Worm (Caenorhabditis elegans) whole organism, L4 larva: ENCODE data around the gene F47G3.4.

ENCODE experiments used
- D1046.2 ChIP-seq: fragments of 200-800 bp; sonication (Bioruptor generic); IDR thresholded peaks from 2 replicates; pipeline ENCODE4 v1.3.6; 2022; ENCODE audit warnings: missing genetic modification characterization, missing compliant biosample characterization
- F49E8.2 ChIP-seq: sonication (generic microtip); optimal IDR thresholded peaks from 2 replicates; lab custom pipeline; 2016; ENCODE audit warnings: missing compliant biosample characterization, mild to moderate bottlenecking, missing genetic modification characterization, borderline replicate concordance
- T20F7.1 ChIP-seq: fragments of 200-800 bp; sonication (Bioruptor generic); optimal IDR thresholded peaks from 2 replicates; lab custom pipeline; 2018; ENCODE audit warnings: mild to moderate bottlenecking, missing genetic modification characterization, missing compliant biosample characterization
- Y75B8A.6 ChIP-seq: fragments of 200-800 bp; sonication (Bioruptor generic); IDR thresholded peaks from 2 replicates; pipeline ENCODE4 v1.3.6; 2022; ENCODE audit warnings: missing genetic modification reagents, missing genetic modification characterization, missing compliant biosample characterization
- ZK337.2 ChIP-seq: fragments of 200-800 bp; sonication (Bioruptor generic); IDR thresholded peaks from 2 replicates; pipeline ENCODE4 v1.3.6; 2022; ENCODE audit warnings: missing genetic modification reagents, missing genetic modification characterization, missing compliant biosample characterization
- ZK546.5 ChIP-seq, 2 experiments: sonication (generic microtip); optimal IDR thresholded peaks; 2 replicates each; lab custom pipeline; 2017; ENCODE audit warnings: missing biosample characterization in 2 of 2, missing genetic modification characterization in 2 of 2
- aha-1 ChIP-seq: fragments of 150-350 bp; peaks from one replicate; lab custom pipeline; 2014; ENCODE audit warnings: missing biosample characterization, missing genetic modification characterization
- arid-1 ChIP-seq: fragments of 200-800 bp; sonication (Bioruptor generic); conservative IDR thresholded peaks from 2 replicates; pipeline ENCODE4 v1.3.6; 2022; ENCODE audit warnings: missing genetic modification reagents, missing genetic modification characterization, missing compliant biosample characterization
- ceh-20 ChIP-seq: fragments of 200-800 bp; sonication (Bioruptor generic); IDR thresholded peaks from 2 replicates; pipeline ENCODE4 v1.3.6; 2022; ENCODE audit warnings: missing genetic modification reagents, missing genetic modification characterization, missing compliant biosample characterization
- ceh-28 ChIP-seq: fragments of 150-350 bp; optimal IDR thresholded peaks from 2 replicates; lab custom pipeline; 2014; ENCODE audit warnings: missing biosample characterization, missing genetic modification reagents, missing genetic modification characterization
- ceh-32 ChIP-seq: sonication (generic microtip); optimal IDR thresholded peaks from 2 replicates; lab custom pipeline; 2016; ENCODE audit warnings: mild to moderate bottlenecking, missing genetic modification characterization, missing compliant biosample characterization; ENCODE audit not compliant: poor library complexity
- ceh-62 ChIP-seq: sonication (generic microtip); optimal IDR thresholded peaks from 2 replicates; lab custom pipeline; 2017; ENCODE audit warnings: missing biosample characterization, missing genetic modification characterization
- ceh-82 ChIP-seq: sonication (generic microtip); optimal IDR thresholded peaks from 2 replicates; lab custom pipeline; 2017; ENCODE audit warnings: missing biosample characterization, missing genetic modification characterization
- ces-1 ChIP-seq: fragments of 150-350 bp; sonication (generic microtip); optimal IDR thresholded peaks from 4 replicates; lab custom pipeline; 2014; ENCODE audit warnings: missing biosample characterization, missing genetic modification reagents, missing genetic modification characterization
- cey-2 ChIP-seq: sonication (generic microtip); optimal IDR thresholded peaks from 3 replicates; lab custom pipeline; 2017; ENCODE audit warnings: missing genetic modification characterization, mild to moderate bottlenecking, missing compliant biosample characterization, antibody characterized with exemption, borderline replicate concordance; ENCODE audit not compliant: insufficient read depth
- ctbp-1 ChIP-seq: fragments of 200-800 bp; sonication (Bioruptor generic); IDR thresholded peaks from 2 replicates; pipeline ENCODE4 v1.3.6; 2022; ENCODE audit warnings: missing genetic modification reagents, missing genetic modification characterization, missing compliant biosample characterization
- daf-16 ChIP-seq, 3 experiments: sonication (generic microtip); optimal IDR thresholded peaks; 2 replicates each; lab custom pipeline; 2016 to 2017; ENCODE audit warnings: missing genetic modification characterization in 3 of 3, missing genetic modification reagents in 3 of 3, mild to moderate bottlenecking in 2 of 3, missing compliant biosample characterization in 2 of 3, missing biosample characterization in 1 of 3, moderate library complexity in 1 of 3
- dmd-6 ChIP-seq: fragments of 200-800 bp; sonication (Bioruptor generic); IDR thresholded peaks from 2 replicates; pipeline ENCODE4 v1.3.6; 2022; ENCODE audit warnings: missing genetic modification reagents, missing genetic modification characterization, missing compliant biosample characterization
- dpl-1 ChIP-seq: fragments of 150-350 bp; optimal IDR thresholded peaks from 2 replicates; lab custom pipeline; 2014; ENCODE audit warnings: missing biosample characterization, missing genetic modification reagents, missing genetic modification characterization
- dve-1 ChIP-seq: sonication (generic microtip); optimal IDR thresholded peaks from 2 replicates; lab custom pipeline; 2017; ENCODE audit warnings: antibody characterized with exemption, mild to moderate bottlenecking, missing genetic modification characterization, missing compliant biosample characterization; ENCODE audit not compliant: insufficient read depth
- egl-27 ChIP-seq: sonication (generic microtip); optimal IDR thresholded peaks from 3 replicates; lab custom pipeline; 2017; ENCODE audit warnings: missing biosample characterization, missing genetic modification reagents, missing genetic modification characterization
- fkh-10 ChIP-seq: fragments of 150-350 bp; optimal IDR thresholded peaks from 2 replicates; lab custom pipeline; 2014; ENCODE audit warnings: missing biosample characterization, missing genetic modification reagents, missing genetic modification characterization
- hlh-11 ChIP-seq: fragments of 200-800 bp; sonication (Bioruptor generic); optimal IDR thresholded peaks from 2 replicates; lab custom pipeline; 2018; ENCODE audit warnings: mild to moderate bottlenecking, missing genetic modification characterization, missing compliant biosample characterization
- hlh-30 ChIP-seq: sonication (generic microtip); optimal IDR thresholded peaks from 2 replicates; lab custom pipeline; 2017; ENCODE audit warnings: antibody characterized with exemption, mild to moderate bottlenecking, missing genetic modification characterization, missing compliant biosample characterization; ENCODE audit not compliant: insufficient read depth
- jun-1 ChIP-seq: fragments of 150-350 bp; optimal IDR thresholded peaks from 2 replicates; lab custom pipeline; 2014; ENCODE audit warnings: missing biosample characterization, missing genetic modification reagents, missing genetic modification characterization
- lin-1 ChIP-seq: fragments of 200-800 bp; sonication (Bioruptor generic); IDR thresholded peaks from 2 replicates; pipeline ENCODE4 v1.3.6; 2022; ENCODE audit warnings: missing genetic modification reagents, missing genetic modification characterization, missing compliant biosample characterization
- lin-13 ChIP-seq: fragments of 150-350 bp; optimal IDR thresholded peaks from 2 replicates; lab custom pipeline; 2014; ENCODE audit warnings: missing biosample characterization, missing genetic modification reagents, missing genetic modification characterization
- lin-15B ChIP-seq: fragments of 150-350 bp; sonication (generic microtip); optimal IDR thresholded peaks from 3 replicates; lab custom pipeline; 2014; ENCODE audit warnings: missing biosample characterization, missing genetic modification characterization
- lin-38 ChIP-seq: fragments of 200-800 bp; sonication (Bioruptor generic); IDR thresholded peaks from 2 replicates; pipeline ENCODE4 v1.3.6; 2022; ENCODE audit warnings: missing genetic modification reagents, missing genetic modification characterization, missing compliant biosample characterization
- mdl-1 ChIP-seq, 2 experiments: fragments of 150-350 bp in 1 of 2; sonication (generic microtip) in 1 of 2; optimal IDR thresholded peaks; 2 replicates each; lab custom pipeline; 2014 to 2017; ENCODE audit warnings: missing biosample characterization in 2 of 2, missing genetic modification characterization in 2 of 2
- mdt-29 ChIP-seq: fragments of 200-800 bp; sonication (Bioruptor generic); IDR thresholded peaks from 2 replicates; pipeline ENCODE4 v1.3.6; 2022; ENCODE audit warnings: missing genetic modification reagents, missing genetic modification characterization, missing compliant biosample characterization
- mep-1 ChIP-seq: fragments of 150-350 bp; sonication (generic microtip); optimal IDR thresholded peaks from 3 replicates; lab custom pipeline; 2014; ENCODE audit warnings: missing biosample characterization, missing genetic modification characterization
- mes-2 ChIP-seq: sonication (generic microtip); optimal IDR thresholded peaks from 2 replicates; lab custom pipeline; 2016; ENCODE audit warnings: missing genotype, mild to moderate bottlenecking, missing genetic modification characterization, missing compliant biosample characterization; ENCODE audit not compliant: poor library complexity, severe bottlenecking
- mxl-2 ChIP-seq: fragments of 200-800 bp; sonication (Bioruptor generic); conservative IDR thresholded peaks from 2 replicates; pipeline ENCODE4 v1.3.6; 2022; ENCODE audit warnings: missing genetic modification reagents, missing genetic modification characterization, missing compliant biosample characterization
- mxl-3 ChIP-seq: fragments of 200-800 bp; sonication (Bioruptor generic); optimal IDR thresholded peaks from 2 replicates; lab custom pipeline; 2018; ENCODE audit warnings: mild to moderate bottlenecking, missing genetic modification characterization, missing compliant biosample characterization
- nhr-10 ChIP-seq: fragments of 150-350 bp; optimal IDR thresholded peaks from 2 replicates; lab custom pipeline; 2014; ENCODE audit warnings: missing biosample characterization, missing genetic modification characterization
- nhr-11 ChIP-seq: fragments of 150-350 bp; optimal IDR thresholded peaks from 2 replicates; lab custom pipeline; 2014; ENCODE audit warnings: missing biosample characterization, missing genetic modification characterization
- nhr-111 ChIP-seq: fragments of 200-800 bp; sonication (Bioruptor generic); optimal IDR thresholded peaks from 2 replicates; lab custom pipeline; 2018; ENCODE audit warnings: mild to moderate bottlenecking, missing genetic modification characterization, missing compliant biosample characterization
- nhr-237 ChIP-seq: sonication (generic microtip); optimal IDR thresholded peaks from 2 replicates; lab custom pipeline; 2017; ENCODE audit warnings: missing biosample characterization, missing genetic modification characterization
- nhr-28 ChIP-seq: fragments of 150-350 bp; optimal IDR thresholded peaks from 2 replicates; lab custom pipeline; 2014; ENCODE audit warnings: missing biosample characterization, missing genetic modification characterization
- nhr-6 ChIP-seq: fragments of 150-350 bp; optimal IDR thresholded peaks from 2 replicates; lab custom pipeline; 2014; ENCODE audit warnings: missing biosample characterization, missing genetic modification characterization
- nhr-76 ChIP-seq: fragments of 150-350 bp; optimal IDR thresholded peaks from 2 replicates; lab custom pipeline; 2014; ENCODE audit warnings: missing biosample characterization, missing genetic modification characterization
- nhr-77 ChIP-seq: fragments of 150-350 bp; optimal IDR thresholded peaks from 2 replicates; lab custom pipeline; 2014; ENCODE audit warnings: missing biosample characterization, missing genetic modification characterization
- pqm-1 ChIP-seq: sonication (generic microtip); optimal IDR thresholded peaks from 2 replicates; lab custom pipeline; 2017; ENCODE audit warnings: missing biosample characterization, missing genetic modification characterization
- skn-1 ChIP-seq: fragments of 150-350 bp; optimal IDR thresholded peaks from 2 replicates; lab custom pipeline; 2014; ENCODE audit warnings: missing biosample characterization, missing genetic modification characterization
- snpc-4 ChIP-seq: fragments of 150-350 bp; optimal IDR thresholded peaks from 2 replicates; lab custom pipeline; 2014; ENCODE audit warnings: missing biosample characterization, missing genetic modification characterization
- unc-130 ChIP-seq: sonication (generic microtip); optimal IDR thresholded peaks from 2 replicates; lab custom pipeline; 2016; ENCODE audit warnings: missing genetic modification reagents, missing genetic modification characterization, missing compliant biosample characterization
- vab-7 ChIP-seq: fragments of 200-800 bp; sonication (Bioruptor generic); IDR thresholded peaks from 2 replicates; pipeline ENCODE4 v1.3.6; 2022; ENCODE audit warnings: missing genetic modification reagents, missing genetic modification characterization, missing compliant biosample characterization
- zip-11 ChIP-seq: fragments of 200-800 bp; sonication (Bioruptor generic); IDR thresholded peaks from 2 replicates; pipeline ENCODE4 v1.3.6; 2022; ENCODE audit warnings: missing genetic modification characterization, missing compliant biosample characterization

F47G3.4 gene

ce11 chrX:2370655-2371054 is 10.7 kb upstream of the F47G3.4 start (continued):
- TF ChIP-seq daf-16 (GFP tag; optimal IDR thresholded peaks at IDR 0.05; lab: Kevin White, UChicago) = no peak
- TF ChIP-seq daf-16 (tag; optimal IDR thresholded peaks at IDR 0.05; lab: Kevin White, UChicago) = peak; percentile 72
- no peak for TF ChIP-seq dpl-1
- no peak for TF ChIP-seq mep-1
- no peak for TF ChIP-seq Y75B8A.6
- TF ChIP-seq nhr-111 (GFP tag; lab: Kevin White, UChicago) = no peak
- no peak for TF ChIP-seq egl-27 (tag; lab: Kevin White, UChicago)
- TF ChIP-seq ces-1 = no peak
- peak; percentile 82 for TF ChIP-seq pqm-1 (tag; lab: Kevin White, UChicago)
- TF ChIP-seq jun-1 (tag; lab: Kevin White, UChicago) = no peak
- no peak for TF ChIP-seq nhr-76 (tag; lab: Kevin White, UChicago)
- no peak for TF ChIP-seq fkh-10
- TF ChIP-seq unc-130 (GFP tag; lab: Kevin White, UChicago) = no peak
- no peak for TF ChIP-seq nhr-11
- no peak for TF ChIP-seq D1046.2 (GFP tag; lab: Robert Waterston, UW)
- TF ChIP-seq nhr-10 (tag; lab: Kevin White, UChicago) = no peak
- no peak for TF ChIP-seq lin-1 (GFP tag; lab: Robert Waterston, UW)
- no peak for TF ChIP-seq F49E8.2 (tag; lab: Kevin White, UChicago)
- no peak for TF ChIP-seq mxl-2 (GFP tag; lab: Robert Waterston, UW)
- no peak for TF ChIP-seq skn-1 (tag; lab: Kevin White, UChicago)
- TF ChIP-seq lin-38 (GFP tag; lab: Robert Waterston, UW) = no peak
- no peak for TF ChIP-seq ZK546.5 (tag; optimal IDR thresholded peaks at IDR 0.05; lab: Kevin White, UChicago)
- no peak for TF ChIP-seq arid-1
- no peak for TF ChIP-seq cey-2 (tag; lab: Kevin White, UChicago)

- TF ChIP-seq mdt-29 (GFP tag; lab: Robert Waterston, UW) (no peak), dve-1 (tag; lab: Kevin White, UChicago) (peak; percentile 63), ceh-20 (GFP tag; lab: Robert Waterston, UW) (no peak), mep-1 (peak; percentile 35), ctbp-1 (GFP tag; lab: Robert Waterston, UW) (no peak), hlh-30 (tag; lab: Kevin White, UChicago) (peak; percentile 41), D1046.2 (GFP tag; lab: Robert Waterston, UW) (no peak), dpl-1 (no peak), pqm-1 (tag; lab: Kevin White, UChicago) (peak; percentile 78), ceh-82 (tag; lab: Kevin White, UChicago) (no peak), nhr-111 (GFP tag; lab: Kevin White, UChicago) (no peak), snpc-4 (tag; lab: Kevin White, UChicago) (no peak), nhr-237 (tag; lab: Kevin White, UChicago) (no peak), hlh-11 (tag; lab: Kevin White, UChicago) (peak; percentile 69), T20F7.1 (GFP tag; lab: Kevin White, UChicago) (no peak), dmd-6 (GFP tag; lab: Robert Waterston, UW) (peak; percentile 59), F49E8.2 (tag; lab: Kevin White, UChicago) (no peak), ZK337.2 (GFP tag; lab: Robert Waterston, UW) (no peak), nhr-76 (tag; lab: Kevin White, UChicago) (no peak), nhr-6 (tag; lab: Kevin White, UChicago) (peak; percentile 46), ceh-32 (no peak), ceh-62 (tag; lab: Kevin White, UChicago) (no peak), nhr-28 (tag; lab: Kevin White, UChicago) (peak; percentile 65), mxl-3 (GFP tag; lab: Kevin White, UChicago) (peak; percentile 52), mes-2 (tag; lab: Kevin White, UChicago) (peak; percentile 61), daf-16 (GFP tag; optimal IDR thresholded peaks at IDR 0.05; lab: Kevin White, UChicago) (no peak), daf-16 (tag; optimal IDR thresholded peaks at IDR 0.05; lab: Kevin White, UChicago) (peak; percentile 82), vab-7 (no peak), lin-13 (GFP tag; lab: Kevin White, UChicago) (peak; percentile 9), lin-15B (tag; lab: Kevin White, UChicago) (no peak), mdl-1 (tag; optimal IDR thresholded peaks at IDR 0.05; lab: Kevin White, UChicago) (no peak), ceh-28 (tag; lab: Kevin White, UChicago) (no peak), nhr-77 (peak; percentile 21), zip-11 (no peak), aha-1 (tag; lab: Kevin White, UChicago) (peak; percentile 79), jun-1 (tag; lab: Kevin White, UChicago) (no peak)
These were observed 9.2 kb upstream of the F47G3.4 start for ce11 chrX:2372134-2372533.
